Worm (Caenorhabditis elegans) whole organism, L4 larva: ENCODE measurements around the gene F15B9.6.

Source experiments
- D1046.2 ChIP-seq: fragments of 200-800 bp; sonication (Bioruptor generic); IDR thresholded peaks from 2 replicates; pipeline ENCODE4 v1.3.6; 2022; ENCODE audit warnings: missing genetic modification characterization, missing compliant biosample characterization
- F26F4.8 ChIP-seq: fragments of 200-800 bp; sonication (Bioruptor generic); conservative IDR thresholded peaks from 2 replicates; pipeline ENCODE4 v1.3.6; 2022; ENCODE audit warnings: missing genetic modification characterization, missing compliant biosample characterization
- F49E8.2 ChIP-seq: sonication (generic microtip); optimal IDR thresholded peaks from 2 replicates; lab custom pipeline; 2016; ENCODE audit warnings: missing compliant biosample characterization, mild to moderate bottlenecking, missing genetic modification characterization, borderline replicate concordance
- R02D3.7 ChIP-seq: fragments of 150-350 bp; sonication (generic microtip); optimal IDR thresholded peaks from 3 replicates; lab custom pipeline; 2014; ENCODE audit warnings: missing biosample characterization, missing genetic modification characterization
- aha-1 ChIP-seq: fragments of 150-350 bp; peaks from one replicate; lab custom pipeline; 2014; ENCODE audit warnings: missing biosample characterization, missing genetic modification characterization
- ceh-28 ChIP-seq: fragments of 150-350 bp; optimal IDR thresholded peaks from 2 replicates; lab custom pipeline; 2014; ENCODE audit warnings: missing biosample characterization, missing genetic modification reagents, missing genetic modification characterization
- ceh-62 ChIP-seq: sonication (generic microtip); optimal IDR thresholded peaks from 2 replicates; lab custom pipeline; 2017; ENCODE audit warnings: missing biosample characterization, missing genetic modification characterization
- daf-16 ChIP-seq, 3 experiments: sonication (generic microtip); optimal IDR thresholded peaks; 2 replicates each; lab custom pipeline; 2016 to 2017; ENCODE audit warnings: missing genetic modification characterization in 3 of 3, missing genetic modification reagents in 3 of 3, mild to moderate bottlenecking in 2 of 3, missing compliant biosample characterization in 2 of 3, missing biosample characterization in 1 of 3, moderate library complexity in 1 of 3
- dmd-6 ChIP-seq: fragments of 200-800 bp; sonication (Bioruptor generic); IDR thresholded peaks from 2 replicates; pipeline ENCODE4 v1.3.6; 2022; ENCODE audit warnings: missing genetic modification reagents, missing genetic modification characterization, missing compliant biosample characterization
- dve-1 ChIP-seq: sonication (generic microtip); optimal IDR thresholded peaks from 2 replicates; lab custom pipeline; 2017; ENCODE audit warnings: antibody characterized with exemption, mild to moderate bottlenecking, missing genetic modification characterization, missing compliant biosample characterization; ENCODE audit not compliant: insufficient read depth
- egl-27 ChIP-seq: sonication (generic microtip); optimal IDR thresholded peaks from 3 replicates; lab custom pipeline; 2017; ENCODE audit warnings: missing biosample characterization, missing genetic modification reagents, missing genetic modification characterization
- egl-43 ChIP-seq: fragments of 200-800 bp; sonication (Bioruptor generic); IDR thresholded peaks from 2 replicates; pipeline ENCODE4 v1.3.6; 2022; ENCODE audit warnings: missing genetic modification reagents, missing genetic modification characterization, missing compliant biosample characterization
- fkh-10 ChIP-seq: fragments of 150-350 bp; optimal IDR thresholded peaks from 2 replicates; lab custom pipeline; 2014; ENCODE audit warnings: missing biosample characterization, missing genetic modification reagents, missing genetic modification characterization
- fos-1 ChIP-seq: fragments of 150-350 bp; optimal IDR thresholded peaks from 2 replicates; lab custom pipeline; 2014; ENCODE audit warnings: missing biosample characterization, missing genetic modification characterization
- hif-1 ChIP-seq, 2 experiments: sonication (generic microtip); optimal IDR thresholded peaks; 2 replicates each; lab custom pipeline; 2016 to 2017; ENCODE audit warnings: missing compliant biosample characterization in 2 of 2, missing genetic modification characterization in 2 of 2, missing genetic modification reagents in 2 of 2, missing genotype in 2 of 2, mild to moderate bottlenecking in 1 of 2
- hlh-11 ChIP-seq: fragments of 200-800 bp; sonication (Bioruptor generic); optimal IDR thresholded peaks from 2 replicates; lab custom pipeline; 2018; ENCODE audit warnings: mild to moderate bottlenecking, missing genetic modification characterization, missing compliant biosample characterization
- hmg-1.1 ChIP-seq: fragments of 200-800 bp; sonication (Bioruptor generic); IDR thresholded peaks from 2 replicates; pipeline ENCODE4 v1.3.6; 2022; ENCODE audit warnings: missing genetic modification reagents, missing genetic modification characterization, missing compliant biosample characterization
- lin-13 ChIP-seq: fragments of 150-350 bp; optimal IDR thresholded peaks from 2 replicates; lab custom pipeline; 2014; ENCODE audit warnings: missing biosample characterization, missing genetic modification reagents, missing genetic modification characterization
- lsy-2 ChIP-seq, 2 experiments: fragments of 150-350 bp in 1 of 2; sonication (generic microtip) in 1 of 2; optimal IDR thresholded peaks; 2 replicates each; lab custom pipeline; 2014 to 2017; ENCODE audit warnings: missing biosample characterization in 2 of 2, missing genetic modification characterization in 2 of 2
- madf-9 ChIP-seq: fragments of 200-800 bp; sonication (Bioruptor generic); conservative IDR thresholded peaks from 2 replicates; pipeline ENCODE4 v1.3.6; 2022; ENCODE audit warnings: missing genetic modification reagents, missing genetic modification characterization, missing compliant biosample characterization
- mdl-1 ChIP-seq, 2 experiments: fragments of 150-350 bp in 1 of 2; sonication (generic microtip) in 1 of 2; optimal IDR thresholded peaks; 2 replicates each; lab custom pipeline; 2014 to 2017; ENCODE audit warnings: missing biosample characterization in 2 of 2, missing genetic modification characterization in 2 of 2
- mdt-29 ChIP-seq: fragments of 200-800 bp; sonication (Bioruptor generic); IDR thresholded peaks from 2 replicates; pipeline ENCODE4 v1.3.6; 2022; ENCODE audit warnings: missing genetic modification reagents, missing genetic modification characterization, missing compliant biosample characterization
- mep-1 ChIP-seq: fragments of 150-350 bp; sonication (generic microtip); optimal IDR thresholded peaks from 3 replicates; lab custom pipeline; 2014; ENCODE audit warnings: missing biosample characterization, missing genetic modification characterization
- mes-2 ChIP-seq: sonication (generic microtip); optimal IDR thresholded peaks from 2 replicates; lab custom pipeline; 2016; ENCODE audit warnings: missing genotype, mild to moderate bottlenecking, missing genetic modification characterization, missing compliant biosample characterization; ENCODE audit not compliant: poor library complexity, severe bottlenecking
- mxl-3 ChIP-seq: fragments of 200-800 bp; sonication (Bioruptor generic); optimal IDR thresholded peaks from 2 replicates; lab custom pipeline; 2018; ENCODE audit warnings: mild to moderate bottlenecking, missing genetic modification characterization, missing compliant biosample characterization
- nhr-10 ChIP-seq: fragments of 150-350 bp; optimal IDR thresholded peaks from 2 replicates; lab custom pipeline; 2014; ENCODE audit warnings: missing biosample characterization, missing genetic modification characterization
- nhr-102 ChIP-seq: sonication (generic microtip); optimal IDR thresholded peaks from 2 replicates; lab custom pipeline; 2016; ENCODE audit warnings: mild to moderate bottlenecking, missing genetic modification characterization, moderate library complexity, missing compliant biosample characterization
- nhr-11 ChIP-seq: fragments of 150-350 bp; optimal IDR thresholded peaks from 2 replicates; lab custom pipeline; 2014; ENCODE audit warnings: missing biosample characterization, missing genetic modification characterization
- nhr-28 ChIP-seq: fragments of 150-350 bp; optimal IDR thresholded peaks from 2 replicates; lab custom pipeline; 2014; ENCODE audit warnings: missing biosample characterization, missing genetic modification characterization
- nhr-42 ChIP-seq: fragments of 200-800 bp; sonication (Bioruptor generic); IDR thresholded peaks from 2 replicates; pipeline ENCODE4 v1.3.6; 2022; ENCODE audit warnings: missing genetic modification characterization, missing compliant biosample characterization
- nhr-48 ChIP-seq: sonication (generic microtip); optimal IDR thresholded peaks from 2 replicates; lab custom pipeline; 2016; ENCODE audit warnings: mild to moderate bottlenecking, missing genetic modification characterization, missing compliant biosample characterization
- php-3 ChIP-seq: fragments of 200-800 bp; sonication (Bioruptor generic); IDR thresholded peaks from 2 replicates; pipeline ENCODE4 v1.3.6; 2022; ENCODE audit warnings: missing genetic modification reagents, missing genetic modification characterization, missing compliant biosample characterization
- pqm-1 ChIP-seq: sonication (generic microtip); optimal IDR thresholded peaks from 2 replicates; lab custom pipeline; 2017; ENCODE audit warnings: missing biosample characterization, missing genetic modification characterization
- rbr-2 ChIP-seq: sonication (generic microtip); optimal IDR thresholded peaks from 2 replicates; lab custom pipeline; 2016; ENCODE audit warnings: missing genotype, missing genetic modification characterization, missing compliant biosample characterization
- saeg-2 ChIP-seq: fragments of 200-800 bp; sonication (Bioruptor generic); IDR thresholded peaks from 2 replicates; pipeline ENCODE4 v1.3.6; 2022; ENCODE audit warnings: missing genetic modification reagents, missing genetic modification characterization, missing compliant biosample characterization
- sdz-12 ChIP-seq: fragments of 200-800 bp; sonication (Bioruptor generic); optimal IDR thresholded peaks from 2 replicates; lab custom pipeline; 2018; ENCODE audit warnings: mild to moderate bottlenecking, missing genetic modification characterization, missing compliant biosample characterization
- set-16 ChIP-seq: fragments of 200-800 bp; sonication (Bioruptor generic); IDR thresholded peaks from 2 replicates; pipeline ENCODE4 v1.3.6; 2022; ENCODE audit warnings: missing genetic modification reagents, missing genetic modification characterization, missing compliant biosample characterization
- skn-1 ChIP-seq: fragments of 150-350 bp; optimal IDR thresholded peaks from 2 replicates; lab custom pipeline; 2014; ENCODE audit warnings: missing biosample characterization, missing genetic modification characterization
- snpc-1.2 ChIP-seq: fragments of 200-800 bp; sonication (Bioruptor generic); IDR thresholded peaks from 2 replicates; pipeline ENCODE4 v1.3.6; 2022; ENCODE audit warnings: missing genetic modification reagents, missing genetic modification characterization, missing compliant biosample characterization
- snpc-4 ChIP-seq: fragments of 150-350 bp; optimal IDR thresholded peaks from 2 replicates; lab custom pipeline; 2014; ENCODE audit warnings: missing biosample characterization, missing genetic modification characterization
- spr-1 ChIP-seq: sonication (generic microtip); optimal IDR thresholded peaks from 2 replicates; lab custom pipeline; 2016; ENCODE audit warnings: mild to moderate bottlenecking, missing genetic modification characterization, missing compliant biosample characterization
- spr-3 ChIP-seq: fragments of 200-800 bp; sonication (Bioruptor generic); optimal IDR thresholded peaks from 2 replicates; lab custom pipeline; 2018; ENCODE audit warnings: mild to moderate bottlenecking, missing genetic modification characterization, missing compliant biosample characterization
- tra-1 ChIP-seq: fragments of 200-800 bp; sonication (Bioruptor generic); IDR thresholded peaks from 2 replicates; pipeline ENCODE4 v1.3.6; 2022; ENCODE audit warnings: missing genetic modification reagents, missing genetic modification characterization, missing compliant biosample characterization
- unc-62 ChIP-seq, 3 experiments: fragments of 150-350 bp in 1 of 3; sonication (generic microtip); optimal IDR thresholded peaks in 2 of 3; peaks in 1 of 3; 1 replicate in 1 of 3; 2 replicates in 2 of 3; lab custom pipeline; 2014 to 2017; ENCODE audit warnings: missing biosample characterization in 3 of 3, missing genetic modification characterization in 3 of 3, missing genetic modification reagents in 3 of 3, missing genotype in 1 of 3
- zfp-3 ChIP-seq: fragments of 200-800 bp; sonication (Bioruptor generic); conservative IDR thresholded peaks from 2 replicates; pipeline ENCODE4 v1.3.6; 2022; ENCODE audit warnings: missing genetic modification reagents, missing genetic modification characterization, missing compliant biosample characterization

Gene F15B9.6

ce11 chrV:13009271-13009670 lies 4.7 kb upstream of the F15B9.6 start:
- TF ChIP-seq R02D3.7 (tag; lab: Kevin White, UChicago): peak; percentile 43
- TF ChIP-seq egl-43 (GFP tag; lab: Robert Waterston, UW): no peak

DNA sequence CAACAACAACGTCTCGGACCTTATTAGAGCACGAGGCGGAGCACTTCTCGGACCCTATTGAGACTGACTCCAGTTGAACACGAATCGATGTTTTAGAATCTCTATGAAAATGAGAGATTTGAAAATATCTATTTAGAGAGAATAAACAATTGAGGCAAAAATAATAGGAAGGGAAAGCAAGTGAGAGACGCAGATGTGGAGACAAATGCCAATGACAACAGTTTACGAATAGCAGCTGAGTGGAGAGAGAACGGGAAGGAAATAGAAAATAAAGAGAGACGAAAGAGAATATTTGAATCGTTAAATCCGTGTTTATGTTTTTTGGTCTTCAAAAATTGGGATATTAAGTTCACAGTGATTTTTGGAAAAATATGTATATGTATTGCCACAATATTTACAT lies 4.1 kb upstream of the F15B9.6 start:
- TF ChIP-seq madf-9 (GFP tag; lab: Robert Waterston, UW) (no peak), mxl-3 (GFP tag; lab: Kevin White, UChicago) (no peak), hlh-11 (tag; lab: Kevin White, UChicago) (peak; percentile 54), dmd-6 (GFP tag; lab: Robert Waterston, UW) (peak; percentile 35; the same call in 1 of the 2 replicates), F26F4.8 (GFP tag; lab: Robert Waterston, UW) (no peak), snpc-4 (tag; lab: Kevin White, UChicago) (no peak), lsy-2 (tag; optimal IDR thresholded peaks at IDR 0.05; lab: Kevin White, UChicago) (peak in 1 of 2 experiments; percentile 1), mdl-1 (tag; optimal IDR thresholded peaks at IDR 0.05; lab: Kevin White, UChicago) (peak in 1 of 2 experiments; percentile 34), lin-13 (GFP tag; lab: Kevin White, UChicago) (peak; percentile 9), F49E8.2 (tag; lab: Kevin White, UChicago) (no peak), nhr-11 (tag; lab: Kevin White, UChicago) (peak; percentile 26), spr-1 (no peak), fkh-10 (GFP tag; lab: Kevin White, UChicago) (no peak), egl-27 (tag; lab: Kevin White, UChicago) (no peak), nhr-10 (peak; percentile 18), dve-1 (tag; lab: Kevin White, UChicago) (peak; percentile 21), nhr-28 (peak; percentile 18), aha-1 (tag; lab: Kevin White, UChicago) (no peak), skn-1 (tag; lab: Kevin White, UChicago) (no peak), hmg-1.1 (GFP tag; lab: Robert Waterston, UW) (peak; percentile 33; the same call in 1 of the 2 replicates), rbr-2 (tag; lab: Kevin White, UChicago) (peak; percentile 39), nhr-42 (GFP tag; lab: Robert Waterston, UW) (no peak), mep-1 (tag; lab: Kevin White, UChicago) (peak; percentile 27), daf-16 (GFP tag; optimal IDR thresholded peaks at IDR 0.05; lab: Kevin White, UChicago) (no peak), daf-16 (tag; optimal IDR thresholded peaks at IDR 0.05; lab: Kevin White, UChicago) (peak; percentile 72), hif-1 (tag; optimal IDR thresholded peaks at IDR 0.05; lab: Kevin White, UChicago) (no peak), mdt-29 (GFP tag; lab: Robert Waterston, UW) (no peak)

DNA sequence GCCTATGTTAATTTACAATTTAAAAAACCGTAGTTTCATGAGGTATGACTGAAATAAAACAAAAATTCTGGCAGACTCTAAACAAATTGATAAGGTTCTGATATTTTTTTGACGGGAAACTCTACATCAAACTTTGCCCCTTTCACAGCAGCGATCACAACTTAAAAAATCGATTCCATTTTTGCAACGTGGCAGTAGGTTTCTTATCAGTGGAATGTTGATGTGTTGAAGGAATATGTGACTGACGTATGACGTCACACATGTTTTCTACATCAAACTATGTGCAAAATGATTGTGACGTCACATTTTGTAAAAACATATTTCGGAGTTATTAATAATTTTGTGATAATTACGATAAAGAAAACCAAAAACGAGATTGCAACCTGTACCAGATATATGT lies 2.0 kb upstream of the F15B9.6 start:
- no peak for TF ChIP-seq rbr-2 (tag; lab: Kevin White, UChicago)
- TF ChIP-seq nhr-48: peak; percentile 69
- no peak for TF ChIP-seq lin-13 (GFP tag; lab: Kevin White, UChicago)
- TF ChIP-seq ceh-28 (tag; lab: Kevin White, UChicago): no peak
- TF ChIP-seq sdz-12: no peak
- no peak for TF ChIP-seq fos-1 (tag; lab: Kevin White, UChicago)
- no peak for TF ChIP-seq ceh-62 (tag; lab: Kevin White, UChicago)
- no peak for TF ChIP-seq zfp-3 (GFP tag; lab: Robert Waterston, UW)
- TF ChIP-seq tra-1 (GFP tag; lab: Robert Waterston, UW): peak; percentile 59; the same call in 1 of the 2 replicates
- TF ChIP-seq dve-1 (tag; lab: Kevin White, UChicago): peak; percentile 88
- no peak for TF ChIP-seq spr-3
- TF ChIP-seq set-16 (GFP tag; lab: Robert Waterston, UW): no peak
- peak in 1 of 2 experiments; percentile 15 for TF ChIP-seq lsy-2 (tag; optimal IDR thresholded peaks at IDR 0.05; lab: Kevin White, UChicago)
- TF ChIP-seq nhr-42 (GFP tag; lab: Robert Waterston, UW): no peak
- peak; percentile 36 for TF ChIP-seq nhr-28
- TF ChIP-seq mes-2 (tag; lab: Kevin White, UChicago): peak; percentile 2
- peak in 1 of 2 experiments; percentile 53 for TF ChIP-seq daf-16 (GFP tag; optimal IDR thresholded peaks at IDR 0.05; lab: Kevin White, UChicago)
- TF ChIP-seq daf-16 (tag; optimal IDR thresholded peaks at IDR 0.05; lab: Kevin White, UChicago): peak; percentile 89
- peak; percentile 66; the same call in 1 of the 2 replicates for TF ChIP-seq php-3 (GFP tag; lab: Robert Waterston, UW)
- no peak for TF ChIP-seq snpc-1.2 (GFP tag; lab: Robert Waterston, UW)
- TF ChIP-seq fkh-10 (GFP tag; lab: Kevin White, UChicago): no peak
- no peak for TF ChIP-seq D1046.2 (GFP tag; lab: Robert Waterston, UW)
- TF ChIP-seq nhr-102 (tag; lab: Kevin White, UChicago): peak; percentile 80
- peak; percentile 37; the same call in 1 of the 2 replicates for TF ChIP-seq saeg-2 (GFP tag; lab: Robert Waterston, UW)
- TF ChIP-seq unc-62 (GFP tag; optimal IDR thresholded peaks at IDR 0.05 in 1 of 2; lab: Kevin White, UChicago): peak in 1 of 2 experiments; percentile 83
- TF ChIP-seq unc-62 (tag; optimal IDR thresholded peaks at IDR 0.05; lab: Kevin White, UChicago): no peak
- peak; percentile 5 for TF ChIP-seq pqm-1 (tag; lab: Kevin White, UChicago)
